Worm (Caenorhabditis elegans) whole organism, mixed stage, embryonic: Measurements from ENCODE around the gene cul-6.

Experiments
- ces-1 ChIP-seq: fragments of 150-350 bp; optimal IDR thresholded peaks from 2 replicates; lab custom pipeline; 2014; ENCODE audit warnings: missing biosample characterization, missing genetic modification reagents, missing genetic modification characterization
- elt-3 ChIP-seq: fragments of 150-350 bp; optimal IDR thresholded peaks from 2 replicates; lab custom pipeline; 2014; ENCODE audit warnings: missing biosample characterization, missing genetic modification characterization
- hlh-1 ChIP-seq: fragments of 150-350 bp; optimal IDR thresholded peaks from 2 replicates; lab custom pipeline; 2014; ENCODE audit warnings: missing biosample characterization, missing genetic modification reagents, missing genetic modification characterization
- lsy-2 ChIP-seq: fragments of 150-350 bp; optimal IDR thresholded peaks from 2 replicates; lab custom pipeline; 2014; ENCODE audit warnings: missing biosample characterization, missing genetic modification characterization
- nhr-28 ChIP-seq: fragments of 150-350 bp; optimal IDR thresholded peaks from 2 replicates; lab custom pipeline; 2014; ENCODE audit warnings: missing biosample characterization, missing genetic modification characterization
- snpc-4 ChIP-seq: fragments of 150-350 bp; optimal IDR thresholded peaks from 2 replicates; lab custom pipeline; 2014; ENCODE audit warnings: missing biosample characterization, missing genetic modification characterization
- sptf-1 ChIP-seq: sonication (generic microtip); optimal IDR thresholded peaks from 2 replicates; lab custom pipeline; 2017; ENCODE audit warnings: mild to moderate bottlenecking, missing genetic modification characterization, moderate library complexity, missing compliant biosample characterization
- unc-39 ChIP-seq: fragments of 150-350 bp; optimal IDR thresholded peaks from 2 replicates; lab custom pipeline; 2014; ENCODE audit warnings: missing biosample characterization, missing genetic modification characterization

DNA sequence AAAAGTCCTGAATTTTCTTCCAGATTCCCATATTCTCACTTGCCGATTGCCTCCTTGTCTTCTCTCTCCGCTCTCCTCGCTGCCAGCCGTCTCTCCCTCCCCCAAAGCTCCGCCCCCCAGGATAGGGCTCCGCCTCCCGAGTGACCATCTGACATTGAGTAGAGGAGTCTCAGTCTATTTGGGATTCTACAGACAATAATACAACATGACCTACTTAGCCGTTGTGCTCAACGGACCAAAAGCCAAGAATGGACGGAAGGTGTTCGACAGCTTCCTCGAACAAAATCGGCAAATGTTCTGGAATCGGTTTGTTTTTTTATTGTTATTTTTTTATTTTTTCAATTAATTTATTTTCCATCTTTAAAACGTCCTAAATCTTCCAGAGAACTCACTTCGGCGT lies 48.2 kb downstream of the cul-6 start, which contains the start of gene ham-1:
- no peak for TF ChIP-seq unc-39
- TF ChIP-seq hlh-1 (tag; lab: Kevin White, UChicago): no peak
- TF ChIP-seq elt-3 (tag; lab: Kevin White, UChicago): no peak
- TF ChIP-seq sptf-1 (tag; lab: Kevin White, UChicago): no peak
- no peak for TF ChIP-seq nhr-28
- TF ChIP-seq lsy-2 (tag; lab: Kevin White, UChicago): no peak
- no peak for TF ChIP-seq snpc-4
- no peak for TF ChIP-seq ces-1 (GFP tag; lab: Kevin White, UChicago)
